Fruit fly (Drosophila melanogaster) whole organism: ENCODE measurements around the gene Fum1.

Source experiments
- CG8478 ChIP-seq: fragments of >200 bp; optimal IDR thresholded peaks from 2 replicates; lab custom pipeline; 2018; ENCODE audit warnings: inconsistent platforms
- Dll ChIP-seq: fragments of >200 bp; optimal IDR thresholded peaks from 2 replicates; lab custom pipeline; 2017
- EcR ChIP-seq, 2 experiments: fragments of >200 bp; optimal IDR thresholded peaks; 2 replicates each; lab custom pipeline; 2017; ENCODE audit warnings: missing biosample characterization in 2 of 2, missing genetic modification characterization in 2 of 2, missing genetic modification reagents in 2 of 2
- pan ChIP-seq: fragments of >200 bp; optimal IDR thresholded peaks from 2 replicates; lab custom pipeline; 2017
- psq ChIP-seq: fragments of >200 bp; optimal IDR thresholded peaks from 2 replicates; lab custom pipeline; 2017
- usp ChIP-seq: fragments of >200 bp; optimal IDR thresholded peaks from 2 replicates; lab custom pipeline; 2017; ENCODE audit warnings: missing biosample characterization, missing genetic modification characterization, mixed read lengths

Fum1 gene

DNA sequence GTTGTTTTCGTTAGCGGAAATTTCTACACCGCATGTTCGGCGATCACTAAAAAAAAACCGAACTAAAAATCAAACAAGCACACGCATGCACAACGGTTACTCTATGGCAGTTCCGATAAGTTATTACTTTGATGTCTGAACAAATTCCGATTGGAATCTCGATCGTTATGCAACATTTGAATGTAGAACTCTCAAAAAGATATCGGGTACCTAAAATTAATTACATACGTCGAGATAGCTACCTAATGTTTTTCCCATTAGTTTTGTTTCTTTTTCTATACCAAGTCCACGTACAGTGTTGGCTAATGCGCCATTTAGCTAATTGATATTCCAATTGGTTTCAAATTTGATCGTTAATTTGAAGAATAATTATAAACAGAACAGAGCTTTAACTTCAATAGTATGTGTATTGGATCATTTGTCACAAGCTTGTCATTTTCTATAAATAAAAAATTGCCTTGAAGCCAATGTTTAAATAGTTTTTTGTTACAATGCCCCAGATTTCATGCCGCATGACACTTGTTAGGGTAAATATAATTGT lies 22.8 kb downstream of the Fum1 start:
- no peak for TF ChIP-seq EcR (GFP tag; optimal IDR thresholded peaks at IDR 0.05; lab: Kevin White, UChicago)
- no peak for TF ChIP-seq Dll
- TF ChIP-seq psq (lab: Kevin White, UChicago), result no peak
- TF ChIP-seq usp (GFP tag; lab: Kevin White, UChicago), result no peak
- TF ChIP-seq CG8478, result no peak
- TF ChIP-seq pan (lab: Kevin White, UChicago), result no peak

DNA sequence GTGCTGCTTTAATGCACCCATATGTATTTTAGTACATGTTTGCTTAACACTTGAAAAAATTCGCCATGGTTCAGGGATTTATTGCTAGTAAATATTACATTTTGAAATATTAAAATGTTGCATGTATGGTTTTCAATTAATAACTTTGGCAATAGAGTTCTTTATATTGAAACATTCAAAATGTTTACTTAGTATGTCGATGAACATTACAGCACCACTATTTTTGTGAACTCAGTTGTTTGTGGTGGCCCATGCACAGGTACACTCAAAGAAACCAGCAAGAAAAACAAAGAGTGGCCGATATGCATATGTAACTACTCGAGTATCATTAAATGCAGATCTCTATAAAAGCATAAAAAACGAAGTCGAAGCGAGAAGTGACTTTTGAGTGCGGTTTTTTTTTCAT lies 23.8 kb downstream of the Fum1 start:
- TF ChIP-seq Dll (no peak), psq (lab: Kevin White, UChicago) (no peak), CG8478 (no peak), usp (GFP tag; lab: Kevin White, UChicago) (no peak)

DNA sequence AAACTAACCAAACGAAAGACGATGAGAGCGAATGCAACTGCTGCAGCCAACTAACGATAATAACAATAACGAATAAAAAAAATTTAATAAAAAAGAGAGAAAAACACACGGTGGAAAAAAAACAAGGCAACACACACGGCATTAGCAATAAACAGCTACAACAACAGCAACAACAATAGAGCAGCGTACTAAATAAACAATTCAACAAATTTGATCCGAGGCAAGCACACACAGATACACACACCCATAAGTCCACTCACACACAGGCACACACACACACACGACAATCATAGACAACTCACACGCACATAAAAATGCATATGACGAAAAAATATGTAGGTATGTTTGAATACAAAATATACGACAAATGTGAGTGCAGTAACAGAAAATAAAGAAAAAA lies 24.4 kb downstream of the Fum1 start:
- TF ChIP-seq EcR (GFP tag; optimal IDR thresholded peaks at IDR 0.05; lab: Kevin White, UChicago), result no peak
- TF ChIP-seq psq (lab: Kevin White, UChicago), result no peak
- no peak for TF ChIP-seq Dll
- no peak for TF ChIP-seq usp (GFP tag; lab: Kevin White, UChicago)
- TF ChIP-seq CG8478, result no peak
- TF ChIP-seq pan (lab: Kevin White, UChicago), result no peak

dm6 chrX:6703237-6703636 lies 25.0 kb downstream of the Fum1 start:
- no peak for TF ChIP-seq EcR (GFP tag; optimal IDR thresholded peaks at IDR 0.05; lab: Kevin White, UChicago)
- TF ChIP-seq pan (lab: Kevin White, UChicago), result no peak
- TF ChIP-seq Dll, result no peak
- TF ChIP-seq CG8478, result no peak
- TF ChIP-seq usp (GFP tag; lab: Kevin White, UChicago), result no peak
- TF ChIP-seq psq (lab: Kevin White, UChicago), result no peak

dm6 chrX:6703957-6704356 lies 25.7 kb downstream of the Fum1 start:
- no peak for TF ChIP-seq pan (lab: Kevin White, UChicago)

DNA sequence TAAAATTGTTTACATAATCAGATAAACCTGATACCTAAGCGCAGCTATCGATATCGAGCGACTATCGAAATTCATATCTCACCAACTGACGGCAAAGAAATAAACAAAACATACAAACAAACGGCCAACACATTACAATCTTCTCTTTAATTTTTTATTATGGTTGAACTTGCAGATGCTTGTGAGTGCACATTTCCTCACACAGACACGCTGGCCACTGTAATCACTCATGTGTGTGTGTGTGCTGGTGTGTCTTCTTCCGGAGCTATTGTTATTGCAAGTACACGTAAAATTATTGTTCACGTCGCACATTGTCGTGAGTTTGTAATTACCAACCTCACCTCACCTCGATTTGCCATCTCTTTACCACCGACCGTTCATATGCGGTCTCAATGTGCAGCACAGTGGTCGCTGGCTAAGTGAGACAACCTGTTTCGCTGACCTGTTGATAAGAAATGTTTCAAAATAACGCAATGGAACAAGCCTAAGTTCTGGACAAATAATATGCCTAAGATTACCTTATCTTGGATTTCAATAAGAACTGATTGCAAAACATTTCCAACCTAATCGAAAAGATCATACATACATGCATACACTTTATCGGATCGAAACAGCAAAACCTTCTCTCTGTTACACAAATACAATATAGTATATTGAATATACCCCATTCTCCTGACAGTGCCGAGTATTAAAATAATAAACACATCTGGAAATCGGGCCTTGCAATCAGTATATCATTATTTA lies 27.0 kb downstream of the Fum1 start:
- TF ChIP-seq CG8478 (no peak), Dll (no peak), psq (lab: Kevin White, UChicago) (no peak)

- no peak for TF ChIP-seq Dll
- peak in 1 of 2 experiments; percentile 9 for TF ChIP-seq EcR (GFP tag; optimal IDR thresholded peaks at IDR 0.05; lab: Kevin White, UChicago)
- no peak for TF ChIP-seq psq (lab: Kevin White, UChicago)
- no peak for TF ChIP-seq CG8478
Measured at dm6 chrX:6705890-6706289, 27.7 kb downstream of the Fum1 start.

dm6 chrX:6706570-6707306 lies 28.5 kb downstream of the Fum1 start:
- TF ChIP-seq EcR (GFP tag; optimal IDR thresholded peaks at IDR 0.05; lab: Kevin White, UChicago), result peak in 1 of 2 experiments; percentile 59
- TF ChIP-seq Dll, result no peak

DNA sequence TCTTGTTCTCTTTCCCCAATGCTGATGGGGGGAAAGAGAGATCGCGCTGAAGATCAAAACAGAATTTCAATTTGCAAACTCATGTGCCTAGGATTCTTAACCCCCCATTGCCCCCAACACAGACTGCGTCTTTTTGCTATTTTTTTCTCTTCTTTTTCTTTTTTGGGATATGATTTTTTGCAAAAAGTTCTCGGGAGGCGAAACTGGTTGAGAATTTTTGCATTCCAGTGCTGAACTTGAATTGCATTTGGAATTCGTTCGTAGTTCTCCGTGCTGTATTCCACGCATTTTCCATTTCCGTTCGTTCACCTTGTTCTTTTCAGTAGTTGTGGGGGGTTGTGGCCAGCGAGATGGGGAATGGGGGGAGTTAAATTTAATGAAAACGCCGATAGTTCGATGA lies 29.9 kb downstream of the Fum1 start:
- TF ChIP-seq Dll, result no peak
- TF ChIP-seq CG8478, result no peak
- no peak for TF ChIP-seq psq (lab: Kevin White, UChicago)
- TF ChIP-seq EcR (GFP tag; optimal IDR thresholded peaks at IDR 0.05; lab: Kevin White, UChicago), result peak in 1 of 2 experiments; percentile 76
- no peak for TF ChIP-seq usp (GFP tag; lab: Kevin White, UChicago)
- no peak for TF ChIP-seq pan (lab: Kevin White, UChicago)

DNA sequence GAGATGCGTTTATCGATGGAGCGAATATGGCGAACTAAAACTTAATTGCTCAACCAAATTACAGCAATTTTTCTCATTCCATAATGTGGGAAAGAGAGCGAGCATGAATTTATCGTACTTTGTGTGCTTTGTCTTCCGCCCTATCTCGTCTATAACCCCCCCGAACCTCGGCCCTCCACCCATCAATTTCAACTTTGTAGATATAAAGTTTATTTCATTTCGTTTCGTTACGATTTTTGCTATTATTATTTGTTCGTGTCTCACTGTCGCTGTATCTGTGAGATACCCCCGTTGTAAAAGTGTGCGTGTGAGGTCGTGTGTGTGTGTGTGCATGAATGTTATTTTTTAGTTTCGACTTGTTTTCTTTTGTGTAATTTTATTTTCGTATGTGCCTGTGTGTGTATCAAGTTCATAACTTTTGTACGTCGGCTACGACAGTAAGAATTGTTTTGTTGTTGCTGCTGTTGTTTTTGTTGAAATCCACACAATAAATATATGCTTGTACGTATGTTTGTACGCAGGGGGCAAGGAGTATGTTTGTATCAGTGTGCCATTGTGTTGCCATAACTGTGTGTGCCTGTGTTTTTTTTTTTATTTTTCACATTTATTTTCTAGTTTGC lies 30.5 kb downstream of the Fum1 start:
- TF ChIP-seq usp (GFP tag; lab: Kevin White, UChicago) (no peak), pan (lab: Kevin White, UChicago) (no peak), EcR (GFP tag; optimal IDR thresholded peaks at IDR 0.05; lab: Kevin White, UChicago) (no peak), CG8478 (no peak), psq (lab: Kevin White, UChicago) (no peak)

dm6 chrX:6709252-6710037 lies 31.2 kb downstream of the Fum1 start:
- TF ChIP-seq usp (GFP tag; lab: Kevin White, UChicago) (no peak), EcR (GFP tag; optimal IDR thresholded peaks at IDR 0.05; lab: Kevin White, UChicago) (no peak), CG8478 (no peak), Dll (no peak), pan (lab: Kevin White, UChicago) (no peak), psq (lab: Kevin White, UChicago) (no peak)

DNA sequence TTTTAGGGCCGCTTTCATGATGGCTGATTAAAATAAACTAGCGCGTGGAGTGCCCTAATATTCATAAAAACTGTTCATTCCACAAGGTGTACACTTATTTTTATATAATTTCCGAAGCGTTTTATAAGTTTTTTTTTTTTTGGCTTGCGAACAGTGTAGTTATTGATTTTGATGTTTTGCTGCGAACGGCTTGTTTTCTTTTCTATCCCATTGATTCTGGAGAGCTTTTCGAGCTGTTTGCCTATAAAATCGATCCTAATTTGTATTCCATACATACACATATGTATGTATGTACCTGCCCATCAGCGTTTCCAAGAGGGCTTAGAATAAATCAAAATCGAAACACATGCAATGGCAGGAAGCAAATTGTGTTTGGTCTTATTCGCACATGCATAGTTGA lies 32.0 kb downstream of the Fum1 start:
- TF ChIP-seq CG8478 (no peak), pan (lab: Kevin White, UChicago) (no peak), psq (lab: Kevin White, UChicago) (no peak), Dll (no peak), usp (GFP tag; lab: Kevin White, UChicago) (no peak), EcR (GFP tag; optimal IDR thresholded peaks at IDR 0.05; lab: Kevin White, UChicago) (no peak)
